Worm (Caenorhabditis elegans) whole organism, L3 larva: ENCODE results near the gene R148.4.

ENCODE experiments used
- elt-3 ChIP-seq, 3 experiments: fragments of 150-350 bp in 1 of 3; sonication (generic microtip) in 2 of 3; optimal IDR thresholded peaks; 2 replicates in 2 of 3; 4 replicates in 1 of 3; lab custom pipeline; 2014 to 2017; ENCODE audit warnings: missing biosample characterization in 3 of 3, missing genetic modification characterization in 3 of 3
- lin-39 ChIP-seq: fragments of 150-350 bp; optimal IDR thresholded peaks from 2 replicates; lab custom pipeline; 2018; ENCODE audit warnings: missing biosample characterization, missing genetic modification reagents, missing genetic modification characterization
- nhr-11 ChIP-seq: fragments of 150-350 bp; optimal IDR thresholded peaks from 2 replicates; lab custom pipeline; 2014; ENCODE audit warnings: missing biosample characterization, missing genetic modification characterization
- nhr-12 ChIP-seq: fragments of 150-350 bp; optimal IDR thresholded peaks from 2 replicates; lab custom pipeline; 2014; ENCODE audit warnings: missing biosample characterization, missing genetic modification characterization
- nhr-25 ChIP-seq: sonication (generic microtip); optimal IDR thresholded peaks from 2 replicates; lab custom pipeline; 2017; ENCODE audit warnings: missing biosample characterization, missing genetic modification characterization
- nhr-28 ChIP-seq: fragments of 150-350 bp; optimal IDR thresholded peaks from 2 replicates; lab custom pipeline; 2014; ENCODE audit warnings: missing biosample characterization, missing genetic modification characterization
- pqm-1 ChIP-seq: fragments of 150-350 bp; optimal IDR thresholded peaks from 2 replicates; lab custom pipeline; 2017; ENCODE audit warnings: missing biosample characterization, missing genetic modification characterization, inconsistent platforms
- snpc-4 ChIP-seq: fragments of 150-350 bp; optimal IDR thresholded peaks from 2 replicates; lab custom pipeline; 2014; ENCODE audit warnings: missing biosample characterization, missing genetic modification characterization
- tbx-2 ChIP-seq: sonication (generic microtip); optimal IDR thresholded peaks from 2 replicates; lab custom pipeline; 2016; ENCODE audit warnings: mild to moderate bottlenecking, missing genetic modification characterization, missing compliant biosample characterization
- unc-39 ChIP-seq: sonication (generic microtip); optimal IDR thresholded peaks from 4 replicates; lab custom pipeline; 2017; ENCODE audit warnings: missing biosample characterization, missing genetic modification characterization
- zag-1 ChIP-seq: fragments of 150-350 bp; optimal IDR thresholded peaks from 2 replicates; lab custom pipeline; 2014; ENCODE audit warnings: missing biosample characterization, missing genetic modification characterization

ce11 chrIII:3191195-3191594 is 19.8 kb downstream of the R148.4 start, which contains the start of gene R148.8:
- no peak for TF ChIP-seq zag-1 (tag; lab: Kevin White, UChicago)
- no peak for TF ChIP-seq nhr-28 (tag; lab: Kevin White, UChicago)
- TF ChIP-seq tbx-2: no peak
- TF ChIP-seq unc-39 (tag; lab: Kevin White, UChicago): no peak
- TF ChIP-seq elt-3 (tag; optimal IDR thresholded peaks at IDR 0.05; lab: Kevin White, UChicago): no peak
- TF ChIP-seq snpc-4 (tag; lab: Kevin White, UChicago): no peak
- TF ChIP-seq lin-39 (tag; lab: Kevin White, UChicago): no peak
- TF ChIP-seq pqm-1 (tag; lab: Kevin White, UChicago): no peak
- no peak for TF ChIP-seq nhr-12 (tag; lab: Kevin White, UChicago)
- TF ChIP-seq nhr-11: no peak
- no peak for TF ChIP-seq nhr-25 (tag; lab: Kevin White, UChicago)
